3 fruit fly cellular contexts compared by ENCODE assay signal in genomic region chrX:18668293-18668692, dm6.
TF ChIP-seq lines count a peak whose summit lies in the region.

No protein-coding gene starts in this region.

- no peak for TF ChIP-seq CTCF in whole organism, embryonic (GFP tag; optimal IDR thresholded peaks at IDR 0.05; lab: Kevin White, UChicago)

TF ChIP-seq in whole organism, embryonic, 481 proteins besides CTCF, POLR2A, EP300 and RAD21 (continues in another document):
- TF ChIP-seq CG18764 (GFP tag; optimal IDR thresholded peaks at IDR 0.05; lab: Kevin White, UChicago) (no peak), az2 (GFP tag; optimal IDR thresholded peaks at IDR 0.05; lab: Kevin White, UChicago) (no peak), CG17802 (tag; optimal IDR thresholded peaks at IDR 0.05; lab: Kevin White, UChicago) (no peak), slou (GFP tag; optimal IDR thresholded peaks at IDR 0.05; lab: Kevin White, UChicago) (no peak), Myb (GFP tag; optimal IDR thresholded peaks at IDR 0.05; lab: Kevin White, UChicago) (no peak), peb (GFP tag; IDR thresholded peaks at IDR 0.05; lab: Robert Waterston, UW) (no peak), abd-A (tag; optimal IDR thresholded peaks at IDR 0.05; lab: Kevin White, UChicago) (peak; percentile 58), Stat92E (GFP tag; optimal IDR thresholded peaks at IDR 0.05; lab: Kevin White, UChicago) (no peak), trem (tag; optimal IDR thresholded peaks at IDR 0.05; lab: Kevin White, UChicago) (no peak), CG5180 (GFP tag; optimal IDR thresholded peaks at IDR 0.05; lab: Kevin White, UChicago) (peak; percentile 84), CG4707 (GFP tag; optimal IDR thresholded peaks at IDR 0.05; lab: Kevin White, UChicago) (no peak), nmo (GFP tag; optimal IDR thresholded peaks at IDR 0.05; lab: Kevin White, UChicago) (no peak), vnd (GFP tag; IDR thresholded peaks at IDR 0.05; lab: Robert Waterston, UW; ENCODE audit: partially characterized antibody) (no peak), Mrtf (GFP tag; IDR thresholded peaks at IDR 0.05; lab: Robert Waterston, UW) (no peak), sens-2 (GFP tag; IDR thresholded peaks at IDR 0.05; lab: Robert Waterston, UW) (no peak), CG7928 (GFP tag; optimal IDR thresholded peaks at IDR 0.05; lab: Kevin White, UChicago) (no peak), CG12299 (tag; optimal IDR thresholded peaks at IDR 0.05; lab: Kevin White, UChicago) (no peak), HmgZ (tag; optimal IDR thresholded peaks at IDR 0.05; lab: Kevin White, UChicago) (no peak), YL-1 (GFP tag; optimal IDR thresholded peaks at IDR 0.05; lab: Kevin White, UChicago) (no peak), CG12769 (tag; optimal IDR thresholded peaks at IDR 0.05; lab: Kevin White, UChicago) (peak; percentile 25), lbe (GFP tag; optimal IDR thresholded peaks at IDR 0.05; lab: Kevin White, UChicago) (no peak), CG6791 (GFP tag; IDR thresholded peaks at IDR 0.05; lab: Robert Waterston, UW; ENCODE audit: partially characterized antibody) (no peak), oc (tag; optimal IDR thresholded peaks at IDR 0.05; lab: Kevin White, UChicago) (peak; percentile 16), kni (GFP tag; optimal IDR thresholded peaks at IDR 0.05; lab: Kevin White, UChicago) (peak; percentile 9), CG14965 (GFP tag; optimal IDR thresholded peaks at IDR 0.05; lab: Kevin White, UChicago; ENCODE audit: borderline replicate concordance) (no peak), fd102C (GFP tag; optimal IDR thresholded peaks at IDR 0.05; lab: Kevin White, UChicago) (no peak), CG4730 (GFP tag; IDR thresholded peaks at IDR 0.05; lab: Robert Waterston, UW) (no peak), vvl (GFP tag; IDR thresholded peaks at IDR 0.05; lab: Robert Waterston, UW) (peak; percentile 61; the same call in 1 of the 2 replicates), cg (GFP tag; optimal IDR thresholded peaks at IDR 0.05; lab: Kevin White, UChicago) (peak; percentile 79), Spps (tag; optimal IDR thresholded peaks at IDR 0.05; lab: Kevin White, UChicago) (no peak), tup (GFP tag; optimal IDR thresholded peaks at IDR 0.05; lab: Kevin White, UChicago) (no peak)

TF ChIP-seq in whole organism, prepupa, 60 proteins besides CTCF, POLR2A, EP300 and RAD21:
- peak; percentile 27 for TF ChIP-seq Blimp-1 (GFP tag; optimal IDR thresholded peaks at IDR 0.05; lab: Kevin White, UChicago)
- peak; percentile 8 for TF ChIP-seq fkh (GFP tag; optimal IDR thresholded peaks at IDR 0.05; lab: Kevin White, UChicago)
- no peak for TF ChIP-seq CG10631 (GFP tag; optimal IDR thresholded peaks at IDR 0.05; lab: Kevin White, UChicago)
- TF ChIP-seq esn (GFP tag; optimal IDR thresholded peaks at IDR 0.05; lab: Kevin White, UChicago) = no peak
- no peak for TF ChIP-seq CG16779 (tag; optimal IDR thresholded peaks at IDR 0.05; lab: Kevin White, UChicago)
- TF ChIP-seq svp (GFP tag; lab: Kevin White, UChicago) = peak; percentile 18
- no peak for TF ChIP-seq CG15336 (GFP tag; IDR thresholded peaks at IDR 0.05; lab: Robert Waterston, UW)
- TF ChIP-seq net (GFP tag; optimal IDR thresholded peaks at IDR 0.05; lab: Kevin White, UChicago) = no peak

TF ChIP-seq in whole organism, pupa, 21 proteins besides CTCF, POLR2A, EP300 and RAD21:
- TF ChIP-seq Pif1A (GFP tag; optimal IDR thresholded peaks at IDR 0.05; lab: Kevin White, UChicago) (no peak), EcR (GFP tag; optimal IDR thresholded peaks at IDR 0.05; lab: Kevin White, UChicago) (peak; percentile 84), CG15710 (tag; optimal IDR thresholded peaks at IDR 0.05; lab: Kevin White, UChicago) (no peak)

Comparison
In these comparisons a context has a peak if more than half of its experiments do, and no peak if none do; other contexts are left out.
1. Of the 7 proteins assayed by ChIP-seq in both whole organism, embryonic and whole organism, prepupa: peak only in whole organism, embryonic: none; only in whole organism, prepupa: none; in both: Blimp-1; in neither: 6.